Fruit fly (Drosophila melanogaster) whole organism, embryonic: ENCODE measurements around the gene CG43138.

Experiments used
- Abd-B ChIP-seq: fragments of 200-800 bp; sonication (Bioruptor generic); optimal IDR thresholded peaks from 2 replicates; lab custom pipeline; 2018; ENCODE audit warnings: missing biosample characterization, mild to moderate bottlenecking, missing genetic modification characterization, moderate library complexity
- BEAF-32 ChIP-seq: fragments of 200-800 bp; sonication (Bioruptor generic); optimal IDR thresholded peaks from 3 replicates; lab custom pipeline; 2017; ENCODE audit warnings: missing biosample characterization, missing genetic modification characterization, mild to moderate bottlenecking, moderate library complexity, missing genetic modification reagents
- CG10959 ChIP-seq: fragments of 200-800 bp; sonication (Bioruptor generic); IDR thresholded peaks from 2 replicates; pipeline ENCODE4 v1.3.6; 2022; ENCODE audit warnings: missing biosample characterization, missing genetic modification characterization
- CG10979 ChIP-seq: fragments of 200-800 bp; sonication (Bioruptor generic); optimal IDR thresholded peaks from 2 replicates; lab custom pipeline; 2018; ENCODE audit warnings: missing biosample characterization, mild to moderate bottlenecking, missing genetic modification characterization, moderate library complexity
- CG15601 ChIP-seq: fragments of 200-800 bp; sonication (Bioruptor generic); optimal IDR thresholded peaks from 3 replicates; lab custom pipeline; 2019; ENCODE audit warnings: missing biosample characterization, mild to moderate bottlenecking, missing genetic modification characterization, moderate library complexity
- CG1603 ChIP-seq: fragments of 200-800 bp; sonication (Bioruptor generic); optimal IDR thresholded peaks from 2 replicates; lab custom pipeline; 2019; ENCODE audit warnings: missing biosample characterization, mild to moderate bottlenecking, missing genetic modification characterization, moderate library complexity
- CG18262 ChIP-seq: fragments of 200-800 bp; optimal IDR thresholded peaks from 3 replicates; lab custom pipeline; 2019; ENCODE audit warnings: missing biosample characterization, mild to moderate bottlenecking, missing genetic modification characterization, moderate library complexity
- CG2712 ChIP-seq: fragments of 200-800 bp; optimal IDR thresholded peaks from 3 replicates; lab custom pipeline; 2019; ENCODE audit warnings: missing biosample characterization, mild to moderate bottlenecking, missing genetic modification characterization, moderate library complexity
- CG31441 ChIP-seq: fragments of 200-800 bp; sonication (Bioruptor generic); IDR thresholded peaks from 2 replicates; pipeline ENCODE4 v1.3.6; 2022; ENCODE audit warnings: missing biosample characterization, missing genetic modification characterization
- CG4404 ChIP-seq: fragments of 200-800 bp; sonication (Bioruptor generic); IDR thresholded peaks from 2 replicates; pipeline ENCODE4 v1.3.6; 2022; ENCODE audit warnings: missing biosample characterization, missing genetic modification characterization
- CG4707 ChIP-seq: fragments of 200-800 bp; sonication (Bioruptor generic); optimal IDR thresholded peaks from 2 replicates; lab custom pipeline; 2018; ENCODE audit warnings: missing biosample characterization, mild to moderate bottlenecking, missing genetic modification characterization, moderate library complexity
- CG4730 ChIP-seq: fragments of 200-800 bp; sonication (Bioruptor generic); IDR thresholded peaks from 2 replicates; pipeline ENCODE4 v1.3.6; 2022; ENCODE audit warnings: missing biosample characterization, missing genetic modification characterization
- CG4854 ChIP-seq: fragments of 200-800 bp; sonication (Bioruptor generic); optimal IDR thresholded peaks from 2 replicates; lab custom pipeline; 2016; ENCODE audit warnings: missing biosample characterization, missing genetic modification characterization, inconsistent platforms
- CG7786 ChIP-seq: fragments of 200-800 bp; sonication (Bioruptor generic); optimal IDR thresholded peaks from 2 replicates; lab custom pipeline; 2016; ENCODE audit warnings: missing biosample characterization, missing genetic modification characterization
- CG9932 ChIP-seq: fragments of 200-800 bp; sonication (Bioruptor generic); IDR thresholded peaks from 2 replicates; pipeline ENCODE4 v1.3.6; 2022; ENCODE audit warnings: missing biosample characterization, missing genetic modification characterization
- CHES-1-like ChIP-seq: fragments of 200-800 bp; sonication (Bioruptor generic); optimal IDR thresholded peaks from 2 replicates; lab custom pipeline; 2016; ENCODE audit warnings: missing biosample characterization, missing genetic modification characterization
- Tbp ChIP-seq: fragments of >200 bp; optimal IDR thresholded peaks from 2 replicates; lab custom pipeline; 2018; ENCODE audit warnings: missing biosample characterization, missing genetic modification characterization
- ara ChIP-seq: fragments of 200-800 bp; sonication (Bioruptor generic); IDR thresholded peaks from 2 replicates; pipeline ENCODE4 v1.3.6; 2022; ENCODE audit warnings: missing biosample characterization, missing genetic modification characterization
- chm ChIP-seq: fragments of 200-800 bp; sonication (Bioruptor generic); IDR thresholded peaks from 2 replicates; pipeline ENCODE4 v1.3.6; 2022; ENCODE audit warnings: missing biosample characterization, missing genetic modification characterization
- dmrt99B ChIP-seq: fragments of 200-800 bp; sonication (Bioruptor generic); optimal IDR thresholded peaks from 2 replicates; lab custom pipeline; 2018; ENCODE audit warnings: missing biosample characterization, mild to moderate bottlenecking, missing genetic modification characterization, moderate library complexity
- dpn ChIP-seq, 2 experiments: fragments of 200-800 bp; sonication (Bioruptor generic); optimal IDR thresholded peaks; 3 replicates each; lab custom pipeline; 2016; ENCODE audit warnings: missing biosample characterization in 2 of 2, missing genetic modification characterization in 2 of 2
- gcm ChIP-seq: fragments of 200-800 bp; sonication (Bioruptor generic); optimal IDR thresholded peaks from 2 replicates; lab custom pipeline; 2019; ENCODE audit warnings: missing biosample characterization, mild to moderate bottlenecking, missing genetic modification characterization, moderate library complexity
- grn ChIP-seq: fragments of 200-800 bp; sonication (Bioruptor generic); optimal IDR thresholded peaks from 3 replicates; lab custom pipeline; 2017; ENCODE audit warnings: missing biosample characterization, missing genetic modification characterization
- h ChIP-seq: fragments of >200 bp; optimal IDR thresholded peaks from 2 replicates; lab custom pipeline; 2017
- hb ChIP-seq: fragments of 200-800 bp; sonication (Bioruptor generic); IDR thresholded peaks from 3 replicates; pipeline ENCODE4 v1.3.6; 2022; ENCODE audit warnings: missing biosample characterization, missing genetic modification characterization; ENCODE audit not compliant: partially characterized antibody
- inv ChIP-seq: fragments of 200-800 bp; sonication (Bioruptor generic); IDR thresholded peaks from 2 replicates; pipeline ENCODE4 v1.3.6; 2022; ENCODE audit warnings: missing biosample characterization, missing genetic modification characterization; ENCODE audit not compliant: partially characterized antibody
- jigr1 ChIP-seq: fragments of 200-800 bp; sonication (Bioruptor generic); IDR thresholded peaks from 3 replicates; pipeline ENCODE4 v1.3.6; 2022; ENCODE audit warnings: missing biosample characterization, missing genetic modification characterization
- kah ChIP-seq: fragments of 200-800 bp; sonication (Bioruptor generic); optimal IDR thresholded peaks from 2 replicates; lab custom pipeline; 2018; ENCODE audit warnings: missing biosample characterization, mild to moderate bottlenecking, missing genetic modification characterization
- mld ChIP-seq: fragments of 200-800 bp; sonication (Bioruptor generic); IDR thresholded peaks from 3 replicates; pipeline ENCODE4 v1.3.6; 2022; ENCODE audit warnings: missing biosample characterization, missing genetic modification characterization; ENCODE audit not compliant: partially characterized antibody
- nom ChIP-seq: fragments of 200-800 bp; sonication (Bioruptor generic); optimal IDR thresholded peaks from 2 replicates; lab custom pipeline; 2017; ENCODE audit warnings: missing biosample characterization, missing genetic modification characterization, mild to moderate bottlenecking, moderate library complexity, missing genetic modification reagents
- phol ChIP-seq: fragments of 200-800 bp; sonication (Bioruptor generic); optimal IDR thresholded peaks from 3 replicates; lab custom pipeline; 2018; ENCODE audit warnings: missing biosample characterization, mild to moderate bottlenecking, missing genetic modification characterization, moderate library complexity
- prd ChIP-seq, 3 experiments: fragments of >200 bp in 2 of 3; fragments of 200-800 bp in 1 of 3; sonication (Bioruptor generic) in 1 of 3; optimal IDR thresholded peaks in 2 of 3; IDR thresholded peaks in 1 of 3; 2 replicates in 2 of 3; 3 replicates in 1 of 3; pipeline versions ENCODE4 v1.3.6 to Lab custom; 2017 to 2022; ENCODE audit warnings: missing biosample characterization in 1 of 3, missing genetic modification characterization in 1 of 3
- psq ChIP-seq: fragments of 200-800 bp; sonication (Bioruptor generic); optimal IDR thresholded peaks from 2 replicates; lab custom pipeline; 2017; ENCODE audit warnings: missing biosample characterization, missing genetic modification characterization
- pzg ChIP-seq: fragments of 200-800 bp; sonication (Bioruptor generic); optimal IDR thresholded peaks from 3 replicates; lab custom pipeline; 2018; ENCODE audit warnings: missing biosample characterization, mild to moderate bottlenecking, missing genetic modification characterization, moderate library complexity
- sd ChIP-seq: fragments of 200-800 bp; sonication (Bioruptor generic); optimal IDR thresholded peaks from 3 replicates; lab custom pipeline; 2018; ENCODE audit warnings: missing biosample characterization, mild to moderate bottlenecking, missing genetic modification characterization, moderate library complexity
- sisA ChIP-seq: fragments of 200-800 bp; sonication (Bioruptor generic); IDR thresholded peaks from 2 replicates; pipeline ENCODE4 v1.3.6; 2022; ENCODE audit warnings: missing biosample characterization, missing genetic modification characterization
- trh ChIP-seq: fragments of 200-800 bp; sonication (Bioruptor generic); optimal IDR thresholded peaks from 2 replicates; lab custom pipeline; 2016; ENCODE audit warnings: missing biosample characterization, missing genetic modification characterization
- tup ChIP-seq: fragments of 200-800 bp; sonication (Bioruptor generic); optimal IDR thresholded peaks from 2 replicates; lab custom pipeline; 2016; ENCODE audit warnings: missing biosample characterization, mild to moderate bottlenecking, missing genetic modification characterization, moderate library complexity
- zf30C ChIP-seq: fragments of 200-800 bp; sonication (Bioruptor generic); optimal IDR thresholded peaks from 3 replicates; lab custom pipeline; 2018; ENCODE audit warnings: missing biosample characterization, mild to moderate bottlenecking, missing genetic modification characterization

Gene CG43138

DNA sequence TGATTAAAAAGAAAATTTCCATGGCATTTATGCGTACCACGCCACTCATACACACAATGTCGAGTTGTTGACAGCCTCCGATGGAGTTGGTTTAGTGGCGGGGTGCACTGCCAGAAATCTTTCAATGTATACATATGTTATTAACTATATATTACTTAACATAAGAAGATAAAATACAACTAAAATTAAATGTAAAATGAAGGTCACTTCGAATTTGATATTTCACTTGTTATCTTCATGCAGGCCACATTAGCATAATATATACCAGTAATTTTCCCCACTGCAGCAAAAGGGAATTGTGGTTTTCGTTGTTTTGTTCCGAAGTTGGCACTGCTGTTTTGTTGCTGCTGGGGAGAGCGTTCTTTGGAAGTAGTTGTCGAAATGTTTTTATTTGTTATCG lies 6.8 kb downstream of the CG43138 start (continued):
- TF ChIP-seq gcm (GFP tag; lab: Kevin White, UChicago) (peak; percentile 6), CG10979 (tag; lab: Kevin White, UChicago) (peak; percentile 66), CG4404 (no peak), CG4854 (GFP tag; lab: Kevin White, UChicago) (no peak), phol (tag; lab: Kevin White, UChicago) (peak; percentile 44), dmrt99B (tag; lab: Kevin White, UChicago) (peak; percentile 35), CG1603 (tag; lab: Kevin White, UChicago) (peak; percentile 51), CG18262 (tag; lab: Kevin White, UChicago) (peak; percentile 62), chm (GFP tag; lab: Robert Waterston, UW) (no peak), CG9932 (GFP tag; lab: Robert Waterston, UW) (no peak), CG31441 (GFP tag; lab: Robert Waterston, UW) (peak; percentile 58)

DNA sequence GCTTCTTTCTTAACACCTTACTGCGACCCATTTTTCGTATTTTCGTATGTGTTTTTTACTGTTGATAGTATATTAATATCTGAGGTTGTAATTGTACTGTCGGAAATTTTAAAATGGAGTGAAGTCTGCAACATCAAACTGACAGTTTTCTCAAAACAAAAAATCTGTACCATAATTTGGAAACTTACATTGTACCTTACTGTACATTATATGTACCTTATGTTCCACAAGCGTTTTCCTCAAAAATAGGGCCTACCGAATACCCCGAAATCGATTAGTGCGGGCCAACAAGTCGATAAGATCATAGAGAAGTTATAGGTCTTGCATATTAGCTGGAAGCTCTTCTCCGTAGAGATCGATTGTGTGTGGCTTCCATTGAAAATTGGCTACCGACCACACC lies 8.8 kb downstream of the CG43138 start, which contains the start of gene CG32720:
Gene CG32720, minus strand, starts transcription at position 101 of the 400 bp plus-strand sequence.
- TF ChIP-seq CG4707 (GFP tag; lab: Kevin White, UChicago) (no peak), Tbp (no peak), pzg (no peak), mld (GFP tag; lab: Robert Waterston, UW) (no peak), inv (GFP tag; lab: Robert Waterston, UW) (no peak), hb (GFP tag; lab: Robert Waterston, UW) (no peak), kah (GFP tag; lab: Kevin White, UChicago) (no peak)
- TF ChIP-seq, all 482 proteins: peak for 0

DNA sequence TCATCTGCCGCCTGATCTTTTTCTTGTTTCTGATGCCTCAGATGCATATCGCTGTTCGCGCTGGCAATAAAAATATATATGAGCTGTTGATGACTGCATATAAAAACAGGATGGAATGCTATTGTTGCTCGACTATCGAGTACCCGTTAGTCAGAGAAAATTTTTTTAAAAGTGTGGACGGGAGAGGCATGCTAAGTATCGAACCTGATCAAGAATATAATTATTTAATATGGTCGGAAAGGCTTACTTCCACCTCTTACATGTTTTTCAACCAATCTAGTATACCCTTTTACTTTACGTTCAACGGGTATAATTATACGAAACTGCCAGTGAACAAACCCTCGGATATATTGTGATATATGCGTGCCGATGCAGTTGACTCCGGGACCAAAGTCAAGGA lies 9.7 kb downstream of the CG43138 start:
- TF ChIP-seq grn (GFP tag; lab: Kevin White, UChicago) (peak; percentile 72), nom (peak; percentile 24), ara (GFP tag; lab: Robert Waterston, UW) (0 out of 2 replicates have a peak, but pooled peaks have one; percentile 23), psq (no peak), sisA (GFP tag; lab: Robert Waterston, UW) (no peak), CG10959 (GFP tag; lab: Robert Waterston, UW) (no peak), jigr1 (no peak), h (no peak), tup (GFP tag; lab: Kevin White, UChicago) (no peak), trh (GFP tag; lab: Kevin White, UChicago) (no peak), CG2712 (peak; percentile 19), zf30C (GFP tag; lab: Kevin White, UChicago) (no peak), CG15601 (no peak), prd (optimal IDR thresholded peaks at IDR 0.05; lab: Kevin White, UChicago) (no peak), prd (GFP tag; IDR thresholded peaks at IDR 0.05; lab: Robert Waterston, UW) (0 out of 3 replicates have a peak, but pooled peaks have one; percentile 16), CG4730 (GFP tag; lab: Robert Waterston, UW) (no peak), CHES-1-like (GFP tag; lab: Kevin White, UChicago) (no peak), CG7786 (GFP tag; lab: Kevin White, UChicago) (no peak), Abd-B (peak; percentile 42), dpn (GFP tag; optimal IDR thresholded peaks at IDR 0.05; lab: Kevin White, UChicago) (no peak), BEAF-32 (no peak), sd (tag; lab: Kevin White, UChicago) (no peak)
